Fruit fly (Drosophila melanogaster): ENCODE results near the gene CG33995.

CG33995 gene

dm6 chr2L:5096761-5097160, 53.7 kb downstream of the CG33995 start:
- no peak for TF ChIP-seq ERR (GFP tag; optimal IDR thresholded peaks at IDR 0.05)
- TF ChIP-seq CG3281 (GFP tag; optimal IDR thresholded peaks at IDR 0.05): peak; percentile 69
- peak; percentile 81 for TF ChIP-seq CG18599 (GFP tag; optimal IDR thresholded peaks at IDR 0.05)
- TF ChIP-seq toy (GFP tag; IDR thresholded peaks at IDR 0.05): no peak
- no peak for TF ChIP-seq btn (GFP tag; optimal IDR thresholded peaks at IDR 0.05)
- peak; percentile 81 for TF ChIP-seq Hand (GFP tag; optimal IDR thresholded peaks at IDR 0.05)
- TF ChIP-seq sisA (GFP tag; IDR thresholded peaks at IDR 0.05): 0 out of 2 replicates have a peak, but pooled peaks have one; percentile 18
- TF ChIP-seq CG5180 (GFP tag; optimal IDR thresholded peaks at IDR 0.05): peak; percentile 45
- TF ChIP-seq Dip3 (GFP tag; optimal IDR thresholded peaks at IDR 0.05): no peak
- peak; percentile 16 for TF ChIP-seq her (GFP tag; optimal IDR thresholded peaks at IDR 0.05)
- TF ChIP-seq vvl (GFP tag; IDR thresholded peaks at IDR 0.05): peak; percentile 33; the same call in 1 of the 2 replicates
- no peak for TF ChIP-seq CG1602 (GFP tag; optimal IDR thresholded peaks at IDR 0.05)
- TF ChIP-seq caup (GFP tag; optimal IDR thresholded peaks at IDR 0.05; ENCODE audit: severe bottlenecking): peak; percentile 72
- TF ChIP-seq sim (GFP tag; IDR thresholded peaks at IDR 0.05): peak; percentile 55; the same call in 1 of the 2 replicates
- TF ChIP-seq CG32532 (GFP tag; IDR thresholded peaks at IDR 0.05): peak; percentile 23; the same call in 1 of the 2 replicates
- peak; percentile 53 for TF ChIP-seq CG8359 (GFP tag; optimal IDR thresholded peaks at IDR 0.05; ENCODE audit: borderline replicate concordance)
- TF ChIP-seq ci (GFP tag; IDR thresholded peaks at IDR 0.05): peak; percentile 67; the same call in 2 of the 3 replicates
- no peak for TF ChIP-seq CG17829 (tag; optimal IDR thresholded peaks at IDR 0.05)
- 0 out of 2 replicates have a peak, but pooled peaks have one; percentile 25 for TF ChIP-seq CG4360 (GFP tag; IDR thresholded peaks at IDR 0.05)
- TF ChIP-seq ATbp (GFP tag; optimal IDR thresholded peaks at IDR 0.05): peak; percentile 23
- TF ChIP-seq CG32767 (GFP tag; IDR thresholded peaks at IDR 0.05): peak; percentile 89
- peak; percentile 68 for TF ChIP-seq CG7987 (GFP tag; optimal IDR thresholded peaks at IDR 0.05)
- no peak for TF ChIP-seq Gug (GFP tag; IDR thresholded peaks at IDR 0.05)
- TF ChIP-seq Meics (GFP tag; optimal IDR thresholded peaks at IDR 0.05): peak; percentile 69
- TF ChIP-seq Awh (GFP tag; IDR thresholded peaks at IDR 0.05): peak; percentile 23; the same call in 1 of the 2 replicates
- no peak for TF ChIP-seq CG31224 (GFP tag; IDR thresholded peaks at IDR 0.05)
- no peak for TF ChIP-seq Sox102F (GFP tag; optimal IDR thresholded peaks at IDR 0.05)
- TF ChIP-seq Bgb (GFP tag; IDR thresholded peaks at IDR 0.05; ENCODE audit: partially characterized antibody): 0 out of 2 replicates have a peak, but pooled peaks have one; percentile 6
- peak; percentile 55 for TF ChIP-seq Hmr (GFP tag; optimal IDR thresholded peaks at IDR 0.05)
- peak; percentile 82 for TF ChIP-seq CG15514 (GFP tag; optimal IDR thresholded peaks at IDR 0.05)
- peak; percentile 52 for TF ChIP-seq CG1233 (GFP tag; optimal IDR thresholded peaks at IDR 0.05)
- peak; percentile 24 for TF ChIP-seq CG17568 (GFP tag; optimal IDR thresholded peaks at IDR 0.05)
- TF ChIP-seq trh (GFP tag; optimal IDR thresholded peaks at IDR 0.05): no peak
- no peak for TF ChIP-seq fu2 (GFP tag; optimal IDR thresholded peaks at IDR 0.05)
- TF ChIP-seq CG7271 (tag; optimal IDR thresholded peaks at IDR 0.05): peak; percentile 15
- peak; percentile 33 to 34 for TF ChIP-seq Trl (optimal IDR thresholded peaks at IDR 0.05)
- peak; percentile 23 for TF ChIP-seq Trl (GFP tag; optimal IDR thresholded peaks at IDR 0.05)
- TF ChIP-seq Taf1 (GFP tag; IDR thresholded peaks at IDR 0.05): no peak
- TF ChIP-seq CG16779 (GFP tag; IDR thresholded peaks at IDR 0.05): 0 out of 2 replicates have a peak, but pooled peaks have one; percentile 41
- no peak for TF ChIP-seq pum (GFP tag; optimal IDR thresholded peaks at IDR 0.05)
- TF ChIP-seq CG6765 (GFP tag; optimal IDR thresholded peaks at IDR 0.05): peak; percentile 85
- TF ChIP-seq maf-S (GFP tag; optimal IDR thresholded peaks at IDR 0.05): no peak
- TF ChIP-seq onecut (GFP tag; IDR thresholded peaks at IDR 0.05): peak; percentile 98
- TF ChIP-seq CG7786 (GFP tag; optimal IDR thresholded peaks at IDR 0.05): no peak
- peak; percentile 66 for TF ChIP-seq odd (GFP tag; optimal IDR thresholded peaks at IDR 0.05)
- TF ChIP-seq CG12299 (tag; optimal IDR thresholded peaks at IDR 0.05): peak; percentile 7
- TF ChIP-seq Med (GFP tag): peak; percentile 80
- peak; percentile 55 for TF ChIP-seq nom (GFP tag; optimal IDR thresholded peaks at IDR 0.05)
- TF ChIP-seq B-H2 (GFP tag; optimal IDR thresholded peaks at IDR 0.05): peak; percentile 64
- TF ChIP-seq fd64A (GFP tag; optimal IDR thresholded peaks at IDR 0.05): peak; percentile 13

Data from whole organism, embryonic.